Worm (Caenorhabditis elegans) whole organism, young adult: ENCODE measurements around the gene C07B5.2.

ENCODE experiments used
- B0336.3 ChIP-seq: fragments of 200-800 bp; sonication (Bioruptor generic); IDR thresholded peaks from 2 replicates; pipeline ENCODE4 v1.3.6; 2022; ENCODE audit warnings: missing genetic modification characterization, missing compliant biosample characterization
- F10E7.11 ChIP-seq: sonication (generic microtip); optimal IDR thresholded peaks from 2 replicates; lab custom pipeline; 2017; ENCODE audit warnings: mild to moderate bottlenecking, missing genetic modification characterization, moderate library complexity, missing compliant biosample characterization
- ama-1 ChIP-seq, 3 experiments: fragments of 150-350 bp in 1 of 3; sonication (generic microtip) in 2 of 3; optimal IDR thresholded peaks; 2 replicates each; lab custom pipeline; 2014 to 2018; ENCODE audit warnings: missing biosample characterization in 2 of 3, missing genetic modification characterization in 2 of 3, missing genetic modification reagents in 2 of 3
- ceh-58 ChIP-seq: fragments of 200-800 bp; sonication (Bioruptor generic); IDR thresholded peaks from 2 replicates; pipeline ENCODE4 v1.3.6; 2022; ENCODE audit warnings: missing genetic modification characterization, missing compliant biosample characterization
- efl-1 ChIP-seq: fragments of 150-350 bp; optimal IDR thresholded peaks from 2 replicates; lab custom pipeline; 2014; ENCODE audit warnings: missing biosample characterization, missing genetic modification reagents, missing genetic modification characterization
- nhr-90 ChIP-seq: sonication (generic microtip); optimal IDR thresholded peaks from 2 replicates; lab custom pipeline; 2016; ENCODE audit warnings: missing genotype, mild to moderate bottlenecking, missing genetic modification characterization, missing compliant biosample characterization
- rec-8 ChIP-seq, 2 experiments: sonication (generic microtip); optimal IDR thresholded peaks; 2 replicates each; lab custom pipeline; 2016; ENCODE audit warnings: mild to moderate bottlenecking in 2 of 2, missing genetic modification characterization in 2 of 2, missing genetic modification reagents in 2 of 2, missing genotype in 2 of 2, missing biosample characterization in 1 of 2, missing compliant biosample characterization in 1 of 2, moderate library complexity in 1 of 2
- snpc-4 ChIP-seq, 5 experiments: fragments of 150-350 bp in 1 of 5; sonication (generic microtip) in 4 of 5; optimal IDR thresholded peaks; 2 replicates each; lab custom pipeline; 2014 to 2018; ENCODE audit warnings: missing genetic modification characterization in 5 of 5, missing biosample characterization in 3 of 5, antibody characterized with exemption in 2 of 5, mild to moderate bottlenecking in 2 of 5, missing compliant biosample characterization in 2 of 5, missing genotype in 2 of 5, moderate library complexity in 2 of 5, missing genetic modification reagents in 1 of 5
- ztf-22 ChIP-seq: fragments of 200-800 bp; sonication (Bioruptor generic); optimal IDR thresholded peaks from 2 replicates; lab custom pipeline; 2018; ENCODE audit warnings: mild to moderate bottlenecking, missing genetic modification characterization, moderate library complexity, missing compliant biosample characterization

DNA sequence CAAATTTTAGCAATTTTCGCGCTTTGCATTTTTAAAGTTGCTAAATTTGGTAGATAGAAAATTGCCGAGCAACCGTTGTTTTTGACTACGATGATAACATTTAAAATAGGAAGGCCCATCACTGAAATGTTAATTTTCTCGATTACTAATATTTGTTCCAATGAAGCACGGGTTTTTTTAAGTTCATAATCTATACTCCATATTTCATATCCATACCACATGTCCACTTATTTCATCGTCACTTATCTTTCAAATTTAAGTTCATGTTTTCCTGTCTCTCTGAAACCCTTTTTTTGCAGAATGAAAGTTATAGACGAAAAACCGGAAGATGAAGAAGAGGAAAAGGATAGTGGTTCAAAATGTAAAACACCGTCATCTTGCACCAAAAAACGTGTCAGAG lies 44.8 kb downstream of the C07B5.2 start, which contains the start of gene gap-2:
- TF ChIP-seq ceh-58 (GFP tag; lab: Robert Waterston, UW) (no peak), ztf-22 (no peak), ama-1 (optimal IDR thresholded peaks at IDR 0.05; lab: Kevin White, UChicago) (no peak), ama-1 (GFP tag; optimal IDR thresholded peaks at IDR 0.05; lab: Kevin White, UChicago) (no peak), B0336.3 (no peak), F10E7.11 (tag; lab: Kevin White, UChicago) (no peak), efl-1 (GFP tag; lab: Kevin White, UChicago) (no peak), snpc-4 (GFP tag; optimal IDR thresholded peaks at IDR 0.05; lab: Kevin White, UChicago) (no peak), snpc-4 (tag; optimal IDR thresholded peaks at IDR 0.05; lab: Kevin White, UChicago) (no peak), nhr-90 (no peak), rec-8 (tag; optimal IDR thresholded peaks at IDR 0.05; lab: Kevin White, UChicago) (no peak)
